Worm (Caenorhabditis elegans): ENCODE data around the gene W02B12.1.
A peak's percentile ranks its signal among the peaks of the same experiment; 100 is the strongest.

- TF ChIP-seq sptf-1 (tag; optimal IDR thresholded peaks at IDR 0.05) (peak; percentile 81), lsy-2 (tag; optimal IDR thresholded peaks at IDR 0.05) (peak; percentile 74), cnd-1 (tag; optimal IDR thresholded peaks at IDR 0.05) (peak; percentile 51), snpc-4 (tag; optimal IDR thresholded peaks at IDR 0.05) (no peak), nhr-12 (tag; optimal IDR thresholded peaks at IDR 0.05) (no peak), hlh-1 (tag; optimal IDR thresholded peaks at IDR 0.05) (no peak), pha-4 (tag; optimal IDR thresholded peaks at IDR 0.05) (peak; percentile 69), lin-13 (tag; optimal IDR thresholded peaks at IDR 0.05) (peak; percentile 80), lin-32 (GFP tag; optimal IDR thresholded peaks at IDR 0.05) (no peak), mep-1 (tag; optimal IDR thresholded peaks at IDR 0.05) (peak; percentile 89), nhr-237 (tag; optimal IDR thresholded peaks at IDR 0.05) (peak; percentile 5), flh-1 (GFP tag; optimal IDR thresholded peaks at IDR 0.05) (no peak), nhr-28 (tag; optimal IDR thresholded peaks at IDR 0.05) (no peak), unc-62 (GFP tag; optimal IDR thresholded peaks at IDR 0.05) (no peak)
These were observed 24.8 kb downstream of the W02B12.1 start, which contains the start of the genes metl-1 and W02B12.11 for ce11 chrII:11473525-11474181.
